Worm (Caenorhabditis elegans) whole organism, late embryonic: ENCODE results near the gene B0507.7.

Experiments used
- F13H6.1 ChIP-seq: sonication (generic microtip); optimal IDR thresholded peaks from 2 replicates; lab custom pipeline; 2016; ENCODE audit warnings: missing genetic modification characterization, missing compliant biosample characterization
- elt-2 ChIP-seq: sonication (generic microtip); optimal IDR thresholded peaks from 2 replicates; lab custom pipeline; 2016; ENCODE audit warnings: missing genetic modification reagents, missing genetic modification characterization, missing compliant biosample characterization
- odd-2 ChIP-seq: sonication (generic microtip); optimal IDR thresholded peaks from 2 replicates; lab custom pipeline; 2017; ENCODE audit warnings: antibody characterized with exemption, mild to moderate bottlenecking, missing genetic modification characterization, missing compliant biosample characterization
- pqm-1 ChIP-seq: sonication (generic microtip); optimal IDR thresholded peaks from 2 replicates; lab custom pipeline; 2016; ENCODE audit warnings: missing genetic modification characterization, missing compliant biosample characterization
- ref-2 ChIP-seq: sonication (generic microtip); optimal IDR thresholded peaks from 2 replicates; lab custom pipeline; 2016; ENCODE audit warnings: missing genetic modification characterization, missing compliant biosample characterization
- tbx-2 ChIP-seq: sonication (generic microtip); optimal IDR thresholded peaks from 2 replicates; lab custom pipeline; 2016; ENCODE audit warnings: missing genetic modification characterization, missing compliant biosample characterization
- ttx-3 ChIP-seq: sonication (generic microtip); optimal IDR thresholded peaks from 2 replicates; lab custom pipeline; 2016; ENCODE audit warnings: missing genetic modification reagents, missing genetic modification characterization, missing compliant biosample characterization

DNA sequence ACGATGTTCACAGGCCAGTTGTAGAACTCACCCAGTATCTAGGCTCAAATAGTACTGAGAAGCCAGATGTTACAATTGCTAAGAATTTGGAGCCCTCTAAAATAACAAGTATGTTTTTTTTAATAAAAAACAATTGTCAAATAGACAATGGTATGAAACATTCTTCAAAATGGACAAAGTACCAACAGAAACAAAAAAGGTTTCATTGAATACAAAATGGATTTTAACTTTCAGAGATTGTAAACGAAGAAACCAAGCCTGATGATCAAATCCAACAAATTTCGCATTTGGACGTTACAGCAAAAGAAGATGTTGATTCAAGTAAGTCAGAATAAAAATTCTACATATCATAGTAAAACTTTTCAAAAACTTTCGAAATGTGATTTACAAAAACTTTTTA is 31.4 kb downstream of the B0507.7 start, which contains the start of gene ZC196.9:
- no peak for TF ChIP-seq F13H6.1 (tag; lab: Kevin White, UChicago)
- TF ChIP-seq elt-2 (tag; lab: Kevin White, UChicago), result no peak
- no peak for TF ChIP-seq ttx-3 (tag; lab: Kevin White, UChicago)
- no peak for TF ChIP-seq odd-2 (tag; lab: Kevin White, UChicago)
- no peak for TF ChIP-seq pqm-1 (tag; lab: Kevin White, UChicago)
- TF ChIP-seq ref-2 (tag; lab: Kevin White, UChicago), result no peak
- no peak for TF ChIP-seq tbx-2 (tag; lab: Kevin White, UChicago)
